Fruit fly (Drosophila melanogaster) whole organism, embryonic: ENCODE data around the gene Alms1a.

Source experiments
- CG4424 ChIP-seq: fragments of 200-800 bp; sonication (Bioruptor generic); optimal IDR thresholded peaks from 3 replicates; lab custom pipeline; 2016; ENCODE audit warnings: missing biosample characterization, missing genetic modification characterization
- CG4707 ChIP-seq: fragments of 200-800 bp; sonication (Bioruptor generic); optimal IDR thresholded peaks from 2 replicates; lab custom pipeline; 2018; ENCODE audit warnings: missing biosample characterization, mild to moderate bottlenecking, missing genetic modification characterization, moderate library complexity
- CG5953 ChIP-seq: fragments of 200-800 bp; sonication (Bioruptor generic); IDR thresholded peaks from 2 replicates; pipeline ENCODE4 v1.3.6; 2022; ENCODE audit warnings: missing biosample characterization, missing genetic modification characterization
- HmgD ChIP-seq: fragments of 200-800 bp; sonication (Bioruptor generic); optimal IDR thresholded peaks from 3 replicates; lab custom pipeline; 2016; ENCODE audit warnings: missing biosample characterization, missing genetic modification characterization
- caup ChIP-seq: fragments of 200-800 bp; sonication (Bioruptor generic); optimal IDR thresholded peaks from 3 replicates; lab custom pipeline; 2017; ENCODE audit warnings: missing biosample characterization, mild to moderate bottlenecking, missing genetic modification characterization, moderate library complexity; ENCODE audit not compliant: severe bottlenecking
- gro ChIP-seq: fragments of 200-800 bp; sonication (Bioruptor generic); optimal IDR thresholded peaks from 2 replicates; lab custom pipeline; 2016; ENCODE audit warnings: missing biosample characterization, missing genetic modification characterization
- unc-4 ChIP-seq: fragments of 200-800 bp; sonication (Bioruptor generic); IDR thresholded peaks from 2 replicates; pipeline ENCODE4 v1.3.6; 2022; ENCODE audit warnings: missing biosample characterization, missing genetic modification characterization; ENCODE audit not compliant: partially characterized antibody

dm6 chrX:4606447-4606846 is 29.4 kb downstream of the Alms1a start:
- TF ChIP-seq unc-4 (no peak), gro (GFP tag; lab: Kevin White, UChicago) (no peak), CG5953 (GFP tag; lab: Robert Waterston, UW) (no peak), CG4424 (GFP tag; lab: Kevin White, UChicago) (no peak), CG4707 (GFP tag; lab: Kevin White, UChicago) (no peak), HmgD (GFP tag; lab: Kevin White, UChicago) (no peak), caup (GFP tag; lab: Kevin White, UChicago) (no peak)
